Worm (Caenorhabditis elegans): ENCODE data around the gene nhr-27.

nhr-27 gene

ce11 chrX:12663537-12663936 lies 144.6 kb downstream of the nhr-27 start, which contains the start of gene nlp-76 (continued):
- TF ChIP-seq nhr-77 (tag; optimal IDR thresholded peaks at IDR 0.05) (no peak), saeg-2 (GFP tag; IDR thresholded peaks at IDR 0.05) (no peak), dmd-8 (GFP tag; IDR thresholded peaks at IDR 0.05) (no peak), dpl-1 (GFP tag; optimal IDR thresholded peaks at IDR 0.05) (no peak), jun-1 (tag; optimal IDR thresholded peaks at IDR 0.05) (no peak), daf-8 (GFP tag; IDR thresholded peaks at IDR 0.05) (no peak), ceh-82 (tag; optimal IDR thresholded peaks at IDR 0.05) (no peak), F10B5.3 (tag; optimal IDR thresholded peaks at IDR 0.05) (no peak), aha-1 (tag) (peak; percentile 98), nhr-48 (tag; optimal IDR thresholded peaks at IDR 0.05) (no peak), ZK546.5 (tag; optimal IDR thresholded peaks at IDR 0.05) (no peak), zfp-2 (tag; optimal IDR thresholded peaks at IDR 0.05) (no peak), ctbp-1 (GFP tag; IDR thresholded peaks at IDR 0.05) (no peak), F44E2.7 (GFP tag; IDR thresholded peaks at IDR 0.05) (no peak), duxl-1 (tag; optimal IDR thresholded peaks at IDR 0.05; ENCODE audit: poor library complexity) (no peak), lin-38 (GFP tag; IDR thresholded peaks at IDR 0.05) (0 out of 2 replicates have a peak, but pooled peaks have one; percentile 6), hif-1 (tag; optimal IDR thresholded peaks at IDR 0.05) (no peak), lin-1 (GFP tag; IDR thresholded peaks at IDR 0.05) (no peak), Y48G9A.11 (GFP tag; IDR thresholded peaks at IDR 0.05) (no peak), daf-16 (GFP tag; optimal IDR thresholded peaks at IDR 0.05) (no peak), daf-16 (tag; optimal IDR thresholded peaks at IDR 0.05) (peak; percentile 41), fkh-10 (GFP tag; optimal IDR thresholded peaks at IDR 0.05) (no peak), ztf-11 (tag; optimal IDR thresholded peaks at IDR 0.05) (no peak), mep-1 (tag; optimal IDR thresholded peaks at IDR 0.05) (peak; percentile 41), mxl-2 (GFP tag; conservative IDR thresholded peaks at IDR 0.05) (no peak), ama-1 (optimal IDR thresholded peaks at IDR 0.05) (no peak), mes-2 (tag; optimal IDR thresholded peaks at IDR 0.05; ENCODE audit: poor library complexity, severe bottlenecking) (no peak), ceh-20 (GFP tag; IDR thresholded peaks at IDR 0.05) (no peak), F49E8.2 (tag; optimal IDR thresholded peaks at IDR 0.05; ENCODE audit: borderline replicate concordance) (no peak), dmd-6 (GFP tag; IDR thresholded peaks at IDR 0.05) (no peak), skn-1 (tag; optimal IDR thresholded peaks at IDR 0.05) (no peak), R02D3.7 (tag; optimal IDR thresholded peaks at IDR 0.05) (no peak), ceh-32 (tag; optimal IDR thresholded peaks at IDR 0.05; ENCODE audit: poor library complexity) (no peak), rbr-2 (tag; optimal IDR thresholded peaks at IDR 0.05) (no peak), nhr-41 (GFP tag; IDR thresholded peaks at IDR 0.05) (no peak), arid-1 (GFP tag; conservative IDR thresholded peaks at IDR 0.05) (no peak), daf-12 (tag; optimal IDR thresholded peaks at IDR 0.05) (no peak), T20F7.1 (GFP tag; optimal IDR thresholded peaks at IDR 0.05) (no peak), hlh-11 (tag; optimal IDR thresholded peaks at IDR 0.05) (no peak), F37D6.2 (tag; optimal IDR thresholded peaks at IDR 0.05) (no peak), zip-2 (tag; optimal IDR thresholded peaks at IDR 0.05) (no peak), hlh-30 (tag; optimal IDR thresholded peaks at IDR 0.05; ENCODE audit: insufficient read depth) (peak; percentile 56), ceh-28 (tag; optimal IDR thresholded peaks at IDR 0.05) (no peak), set-16 (GFP tag; IDR thresholded peaks at IDR 0.05) (no peak), pha-4 (GFP tag; IDR thresholded peaks at IDR 0.05) (no peak), pha-4 (tag; optimal IDR thresholded peaks at IDR 0.05) (no peak), ces-1 (GFP tag; optimal IDR thresholded peaks at IDR 0.05) (no peak), mxl-3 (GFP tag; optimal IDR thresholded peaks at IDR 0.05) (no peak), ceh-62 (tag; optimal IDR thresholded peaks at IDR 0.05) (no peak), snpc-1.2 (GFP tag; IDR thresholded peaks at IDR 0.05) (no peak), php-3 (GFP tag; IDR thresholded peaks at IDR 0.05) (0 out of 2 replicates have a peak, but pooled peaks have one; percentile 21), unc-39 (tag; optimal IDR thresholded peaks at IDR 0.05) (no peak), spr-1 (tag; optimal IDR thresholded peaks at IDR 0.05) (no peak)
